Fruit fly (Drosophila melanogaster) whole organism, prepupa: ENCODE results near the gene lgs.

Experiments used
- Blimp-1 ChIP-seq: fragments of 200-800 bp; sonication (Bioruptor generic); optimal IDR thresholded peaks from 3 replicates; lab custom pipeline; 2017; ENCODE audit warnings: missing biosample characterization, missing genetic modification characterization, mild to moderate bottlenecking, moderate library complexity, missing genetic modification reagents
- CG10631 ChIP-seq: fragments of 200-800 bp; sonication (Bioruptor generic); optimal IDR thresholded peaks from 2 replicates; lab custom pipeline; 2016; ENCODE audit warnings: missing biosample characterization, missing genetic modification characterization
- CG10669 ChIP-seq: fragments of 200-800 bp; sonication (Bioruptor generic); optimal IDR thresholded peaks from 3 replicates; lab custom pipeline; 2018; ENCODE audit warnings: missing biosample characterization, mild to moderate bottlenecking, missing genetic modification characterization, moderate library complexity
- CG11762 ChIP-seq: fragments of 200-800 bp; sonication (Bioruptor generic); optimal IDR thresholded peaks from 3 replicates; lab custom pipeline; 2016; ENCODE audit warnings: missing biosample characterization, missing genetic modification characterization; ENCODE audit not compliant: insufficient read depth
- CG31627 ChIP-seq: fragments of 200-800 bp; sonication (Bioruptor generic); optimal IDR thresholded peaks from 3 replicates; lab custom pipeline; 2016; ENCODE audit warnings: missing biosample characterization, missing genetic modification characterization
- CG34406 ChIP-seq: fragments of 200-800 bp; sonication (Bioruptor generic); optimal IDR thresholded peaks from 3 replicates; lab custom pipeline; 2016; ENCODE audit warnings: missing biosample characterization, missing genetic modification characterization
- CG4318 ChIP-seq: fragments of 200-800 bp; sonication (Bioruptor generic); optimal IDR thresholded peaks from 3 replicates; lab custom pipeline; 2017; ENCODE audit warnings: missing biosample characterization, mild to moderate bottlenecking, missing genetic modification characterization
- CG6854 ChIP-seq: fragments of 200-800 bp; sonication (Bioruptor generic); optimal IDR thresholded peaks from 2 replicates; lab custom pipeline; 2017; ENCODE audit warnings: missing biosample characterization, mild to moderate bottlenecking, missing genetic modification characterization
- CG7368 ChIP-seq: fragments of 200-800 bp; sonication (Bioruptor generic); optimal IDR thresholded peaks from 3 replicates; lab custom pipeline; 2016; ENCODE audit warnings: missing biosample characterization, missing genetic modification characterization
- CG8119 ChIP-seq: fragments of 200-800 bp; sonication (Bioruptor generic); IDR thresholded peaks from 3 replicates; pipeline ENCODE4 v1.3.6; 2022; ENCODE audit warnings: missing biosample characterization, missing genetic modification characterization
- CG8632 ChIP-seq: fragments of 200-800 bp; sonication (Bioruptor generic); optimal IDR thresholded peaks from 3 replicates; lab custom pipeline; 2016; ENCODE audit warnings: missing biosample characterization, missing genetic modification characterization
- CG9139 ChIP-seq: fragments of 200-800 bp; sonication (Bioruptor generic); optimal IDR thresholded peaks from 3 replicates; lab custom pipeline; 2017; ENCODE audit warnings: missing biosample characterization, mild to moderate bottlenecking, missing genetic modification characterization
- Eip75B ChIP-seq: fragments of 200-800 bp; sonication (Bioruptor generic); optimal IDR thresholded peaks from 3 replicates; lab custom pipeline; 2016; ENCODE audit warnings: missing biosample characterization, missing genetic modification characterization
- Eip78C ChIP-seq: fragments of 200-800 bp; sonication (Bioruptor generic); peaks from one replicate; lab custom pipeline; 2016; ENCODE audit warnings: missing biosample characterization, missing genetic modification characterization
- Eip93F ChIP-seq: fragments of 200-800 bp; sonication (Bioruptor generic); optimal IDR thresholded peaks from 2 replicates; lab custom pipeline; 2016; ENCODE audit warnings: missing biosample characterization, mild to moderate bottlenecking, missing genetic modification characterization
- Ets96B ChIP-seq: fragments of 200-800 bp; optimal IDR thresholded peaks from 2 replicates; lab custom pipeline; 2019; ENCODE audit warnings: missing biosample characterization, mild to moderate bottlenecking, missing genetic modification characterization, moderate library complexity
- Gug ChIP-seq: fragments of 200-800 bp; sonication (Bioruptor generic); IDR thresholded peaks from 2 replicates; pipeline ENCODE4 v1.3.6; 2022; ENCODE audit warnings: missing biosample characterization, missing genetic modification characterization
- Hr38 ChIP-seq: sonication (Bioruptor generic); optimal IDR thresholded peaks from 2 replicates; lab custom pipeline; 2016; ENCODE audit warnings: missing biosample characterization, missing genetic modification characterization
- Hr39 ChIP-seq: fragments of 200-800 bp; sonication (Bioruptor generic); optimal IDR thresholded peaks from 2 replicates; lab custom pipeline; 2016; ENCODE audit warnings: missing biosample characterization, missing genetic modification characterization
- Hr4 ChIP-seq: fragments of 200-800 bp; sonication (Bioruptor generic); optimal IDR thresholded peaks from 3 replicates; lab custom pipeline; 2016; ENCODE audit warnings: missing biosample characterization, missing genetic modification characterization
- Lpt ChIP-seq: fragments of 200-800 bp; sonication (Bioruptor generic); optimal IDR thresholded peaks from 3 replicates; lab custom pipeline; 2016; ENCODE audit warnings: missing biosample characterization, missing genetic modification characterization
- Sox102F ChIP-seq: fragments of 200-800 bp; sonication (Bioruptor generic); optimal IDR thresholded peaks from 2 replicates; lab custom pipeline; 2016; ENCODE audit warnings: missing biosample characterization, mild to moderate bottlenecking, missing genetic modification characterization
- Sox14 ChIP-seq: fragments of 200-800 bp; sonication (Bioruptor generic); optimal IDR thresholded peaks from 3 replicates; lab custom pipeline; 2016; ENCODE audit warnings: missing biosample characterization, missing genetic modification characterization
- Sox15 ChIP-seq: fragments of 200-800 bp; sonication (Bioruptor generic); optimal IDR thresholded peaks from 3 replicates; lab custom pipeline; 2016; ENCODE audit warnings: missing biosample characterization, missing genetic modification characterization
- achi ChIP-seq: fragments of 200-800 bp; sonication (Bioruptor generic); optimal IDR thresholded peaks from 3 replicates; lab custom pipeline; 2016; ENCODE audit warnings: missing biosample characterization, missing genetic modification characterization
- acj6 ChIP-seq: fragments of 200-800 bp; sonication (Bioruptor generic); optimal IDR thresholded peaks from 3 replicates; lab custom pipeline; 2016; ENCODE audit warnings: missing biosample characterization, missing genetic modification characterization
- cyc ChIP-seq: fragments of 200-800 bp; sonication (Bioruptor generic); optimal IDR thresholded peaks from 3 replicates; lab custom pipeline; 2016; ENCODE audit warnings: missing biosample characterization, missing genetic modification characterization
- dac ChIP-seq: fragments of 200-800 bp; sonication (Bioruptor generic); optimal IDR thresholded peaks from 2 replicates; lab custom pipeline; 2017; ENCODE audit warnings: missing biosample characterization, mild to moderate bottlenecking, missing genetic modification characterization
- dsx ChIP-seq: fragments of 200-800 bp; optimal IDR thresholded peaks from 3 replicates; lab custom pipeline; 2019; ENCODE audit warnings: missing biosample characterization, mild to moderate bottlenecking, missing genetic modification characterization, moderate library complexity; ENCODE audit not compliant: poor library complexity, severe bottlenecking
- eg ChIP-seq: fragments of 200-800 bp; sonication (Bioruptor generic); IDR thresholded peaks from 3 replicates; pipeline ENCODE4 v1.3.6; 2022; ENCODE audit warnings: missing biosample characterization, missing genetic modification characterization
- esn ChIP-seq: fragments of 200-800 bp; sonication (Bioruptor generic); optimal IDR thresholded peaks from 2 replicates; lab custom pipeline; 2016; ENCODE audit warnings: missing biosample characterization, mild to moderate bottlenecking, missing genetic modification characterization, moderate library complexity
- fd59A ChIP-seq: fragments of 200-800 bp; sonication (Bioruptor generic); optimal IDR thresholded peaks from 2 replicates; lab custom pipeline; 2017; ENCODE audit warnings: missing biosample characterization, mild to moderate bottlenecking, missing genetic modification characterization, missing genetic modification reagents
- fd85E ChIP-seq: fragments of 200-800 bp; sonication (Bioruptor generic); optimal IDR thresholded peaks from 3 replicates; lab custom pipeline; 2016; ENCODE audit warnings: missing biosample characterization, missing genetic modification characterization
- lz ChIP-seq: fragments of 200-800 bp; sonication (Bioruptor generic); optimal IDR thresholded peaks from 3 replicates; lab custom pipeline; 2016; ENCODE audit warnings: missing biosample characterization, missing genetic modification characterization
- pdm3 ChIP-seq: fragments of 200-800 bp; sonication (Bioruptor generic); optimal IDR thresholded peaks from 3 replicates; lab custom pipeline; 2016; ENCODE audit warnings: missing biosample characterization, missing genetic modification characterization
- ss ChIP-seq, 2 experiments: fragments of 200-800 bp; sonication (Bioruptor generic); optimal IDR thresholded peaks; 2 replicates in 1 of 2; 3 replicates in 1 of 2; lab custom pipeline; 2017 to 2018; ENCODE audit warnings: mild to moderate bottlenecking in 2 of 2, missing biosample characterization in 2 of 2, missing genetic modification characterization in 2 of 2, moderate library complexity in 1 of 2
- topi ChIP-seq: fragments of 200-800 bp; sonication (Bioruptor generic); optimal IDR thresholded peaks from 3 replicates; lab custom pipeline; 2016; ENCODE audit warnings: missing biosample characterization, missing genetic modification characterization
- vri ChIP-seq: fragments of 200-800 bp; sonication (Bioruptor generic); optimal IDR thresholded peaks from 3 replicates; lab custom pipeline; 2016; ENCODE audit warnings: missing biosample characterization, mild to moderate bottlenecking, missing genetic modification characterization

The lgs gene

dm6 chr4:458608-459007 is 14.9 kb upstream of the lgs start:
- TF ChIP-seq CG34406: no peak
- TF ChIP-seq CG6854 (GFP tag; lab: Kevin White, UChicago): no peak
- TF ChIP-seq achi (GFP tag; lab: Kevin White, UChicago): no peak
- no peak for TF ChIP-seq Hr4

dm6 chr4:453303-453702 is 9.6 kb upstream of the lgs start:
- no peak for TF ChIP-seq CG34406
- no peak for TF ChIP-seq CG7368 (GFP tag; lab: Kevin White, UChicago)
- TF ChIP-seq Sox15 (GFP tag; lab: Kevin White, UChicago): no peak
- no peak for TF ChIP-seq fd59A (GFP tag; lab: Kevin White, UChicago)
- no peak for TF ChIP-seq topi
- no peak for TF ChIP-seq CG31627
- TF ChIP-seq CG10631 (GFP tag; lab: Kevin White, UChicago): no peak
- TF ChIP-seq Blimp-1 (GFP tag; lab: Kevin White, UChicago): no peak
- no peak for TF ChIP-seq fd85E
- no peak for TF ChIP-seq esn (GFP tag; lab: Kevin White, UChicago)
- TF ChIP-seq pdm3 (GFP tag; lab: Kevin White, UChicago): no peak
- TF ChIP-seq CG10669: no peak
- TF ChIP-seq acj6: no peak
- no peak for TF ChIP-seq Ets96B (tag; lab: Kevin White, UChicago)
- no peak for TF ChIP-seq Gug
- no peak for TF ChIP-seq cyc (GFP tag; lab: Kevin White, UChicago)
- TF ChIP-seq Hr38 (GFP tag; lab: Kevin White, UChicago): no peak
- no peak for TF ChIP-seq Sox14

dm6 chr4:448993-449392 is 5.3 kb upstream of the lgs start:
- TF ChIP-seq CG7368 (GFP tag; lab: Kevin White, UChicago) (no peak), esn (GFP tag; lab: Kevin White, UChicago) (no peak), CG4318 (no peak), eg (GFP tag; lab: Robert Waterston, UW) (no peak), CG8632 (GFP tag; lab: Kevin White, UChicago) (no peak), vri (GFP tag; lab: Kevin White, UChicago) (no peak), CG10631 (GFP tag; lab: Kevin White, UChicago) (no peak), Lpt (GFP tag; lab: Kevin White, UChicago) (no peak), topi (no peak), Eip93F (GFP tag; lab: Kevin White, UChicago) (no peak)

- TF ChIP-seq esn (GFP tag; lab: Kevin White, UChicago) (no peak), Hr39 (GFP tag; lab: Kevin White, UChicago) (no peak), Eip75B (GFP tag; lab: Kevin White, UChicago) (no peak), dac (GFP tag; lab: Kevin White, UChicago) (no peak), acj6 (no peak), achi (GFP tag; lab: Kevin White, UChicago) (no peak), fd85E (no peak), CG9139 (no peak), Ets96B (tag; lab: Kevin White, UChicago) (no peak), CG11762 (GFP tag; lab: Kevin White, UChicago) (no peak)
- TF ChIP-seq, all 60 proteins: peak for 0
Observed at dm6 chr4:448126-448525, 4.4 kb upstream of the lgs start.

dm6 chr4:445931-446526 is 2.3 kb upstream of the lgs start:
- peak; percentile 12 for TF ChIP-seq topi
- peak; percentile 34 for TF ChIP-seq Sox102F
- TF ChIP-seq dsx: peak; percentile 97
- TF ChIP-seq Hr4: peak; percentile 9
- TF ChIP-seq Eip78C (GFP tag; lab: Kevin White, UChicago): peak; percentile 73
- TF ChIP-seq CG34406: no peak
- TF ChIP-seq vri (GFP tag; lab: Kevin White, UChicago): peak; percentile 29
- TF ChIP-seq Sox14: no peak
- TF ChIP-seq lz: no peak
- no peak for TF ChIP-seq CG8119 (GFP tag; lab: Robert Waterston, UW)
- TF ChIP-seq esn (GFP tag; lab: Kevin White, UChicago): peak; percentile 3
- peak; percentile 20 for TF ChIP-seq CG6854 (GFP tag; lab: Kevin White, UChicago)
- peak; percentile 54 to 65 for TF ChIP-seq ss (GFP tag; optimal IDR thresholded peaks at IDR 0.05; lab: Kevin White, UChicago)
- TF ChIP-seq, all 60 proteins: peak for 9
